Worm (Caenorhabditis elegans) whole organism, L4/young adult: ENCODE measurements around the gene sld-5.

ENCODE experiments used
- W03F9.2 ChIP-seq: fragments of 150-350 bp; optimal IDR thresholded peaks from 2 replicates; lab custom pipeline; 2014; ENCODE audit warnings: missing biosample characterization, missing genetic modification characterization
- dao-5 ChIP-seq: sonication (generic microtip); optimal IDR thresholded peaks from 2 replicates; lab custom pipeline; 2016; ENCODE audit warnings: missing genotype, missing genetic modification characterization, moderate library complexity, missing compliant biosample characterization
- him-1 ChIP-seq: sonication (generic microtip); optimal IDR thresholded peaks from 2 replicates; lab custom pipeline; 2016; ENCODE audit warnings: missing genotype, missing genetic modification reagents, missing genetic modification characterization, missing compliant biosample characterization

DNA sequence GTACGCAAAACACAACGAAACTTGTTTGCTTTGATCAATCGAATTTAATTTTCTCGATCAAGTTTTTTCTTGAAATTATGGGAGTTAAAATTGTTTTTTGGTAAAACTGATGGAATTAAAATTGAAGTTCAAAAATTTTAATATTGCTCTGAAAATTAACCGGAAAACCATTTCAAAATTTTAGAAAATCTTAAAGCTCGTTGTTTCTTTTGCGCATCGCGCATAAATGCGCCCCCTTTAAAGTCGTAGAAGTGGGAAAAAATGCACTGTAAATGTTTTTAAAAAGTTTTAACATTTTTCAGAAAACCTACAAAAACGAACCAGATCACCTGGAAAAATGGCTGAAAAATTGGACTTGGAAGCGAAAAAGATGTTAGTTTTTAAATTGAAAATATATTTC, 34.5 kb downstream of the sld-5 start, which contains the start of gene fbxa-113:
- no peak for TF ChIP-seq W03F9.2 (tag; lab: Kevin White, UChicago)
- no peak for TF ChIP-seq him-1
- no peak for TF ChIP-seq dao-5 (tag; lab: Kevin White, UChicago)
